Worm (Caenorhabditis elegans) whole organism, L3 larva: ENCODE data around the gene M199.8.

Source experiments
- ZK546.5 ChIP-seq: sonication (generic microtip); optimal IDR thresholded peaks from 2 replicates; lab custom pipeline; 2017; ENCODE audit warnings: missing biosample characterization, missing genetic modification characterization
- ama-1 ChIP-seq: fragments of 150-350 bp; optimal IDR thresholded peaks from 2 replicates; lab custom pipeline; 2018
- ceh-16 ChIP-seq: sonication (generic microtip); optimal IDR thresholded peaks from 2 replicates; lab custom pipeline; 2017; ENCODE audit warnings: missing biosample characterization, missing genetic modification characterization
- ceh-28 ChIP-seq: fragments of 150-350 bp; optimal IDR thresholded peaks from 2 replicates; lab custom pipeline; 2014; ENCODE audit warnings: missing biosample characterization, missing genetic modification reagents, missing genetic modification characterization
- ceh-82 ChIP-seq: fragments of 150-350 bp; optimal IDR thresholded peaks from 2 replicates; lab custom pipeline; 2014; ENCODE audit warnings: missing biosample characterization, missing genetic modification characterization
- ceh-9 ChIP-seq: sonication (generic microtip); optimal IDR thresholded peaks from 2 replicates; lab custom pipeline; 2018; ENCODE audit warnings: missing biosample characterization, missing genetic modification characterization
- daf-12 ChIP-seq: fragments of 150-350 bp; optimal IDR thresholded peaks from 2 replicates; lab custom pipeline; 2014; ENCODE audit warnings: missing biosample characterization, missing genetic modification reagents, missing genetic modification characterization
- egl-27 ChIP-seq: sonication (generic microtip); optimal IDR thresholded peaks from 4 replicates; lab custom pipeline; 2017; ENCODE audit warnings: missing biosample characterization, missing genetic modification reagents, missing genetic modification characterization
- egl-5 ChIP-seq: fragments of 150-350 bp; optimal IDR thresholded peaks from 2 replicates; lab custom pipeline; 2017; ENCODE audit warnings: missing biosample characterization, missing genetic modification reagents, missing genetic modification characterization, inconsistent platforms
- elt-1 ChIP-seq: fragments of 150-350 bp; optimal IDR thresholded peaks from 2 replicates; lab custom pipeline; 2014; ENCODE audit warnings: missing biosample characterization, missing genetic modification characterization
- elt-2 ChIP-seq: sonication (generic microtip); optimal IDR thresholded peaks from 2 replicates; lab custom pipeline; 2016; ENCODE audit warnings: missing genetic modification reagents, mild to moderate bottlenecking, missing genetic modification characterization, missing compliant biosample characterization
- elt-3 ChIP-seq, 3 experiments: fragments of 150-350 bp in 1 of 3; sonication (generic microtip) in 2 of 3; optimal IDR thresholded peaks; 2 replicates in 2 of 3; 4 replicates in 1 of 3; lab custom pipeline; 2014 to 2017; ENCODE audit warnings: missing biosample characterization in 3 of 3, missing genetic modification characterization in 3 of 3
- eor-1 ChIP-seq, 2 experiments: fragments of 150-350 bp; optimal IDR thresholded peaks; 2 replicates each; lab custom pipeline; 2014 to 2018; ENCODE audit warnings: missing biosample characterization in 2 of 2, missing genetic modification characterization in 2 of 2
- fkh-10 ChIP-seq: sonication (generic microtip); optimal IDR thresholded peaks from 2 replicates; lab custom pipeline; 2017; ENCODE audit warnings: missing biosample characterization, missing genetic modification reagents, missing genetic modification characterization
- fkh-2 ChIP-seq: fragments of 150-350 bp; optimal IDR thresholded peaks from 2 replicates; lab custom pipeline; 2014; ENCODE audit warnings: missing biosample characterization, missing genetic modification reagents, missing genetic modification characterization
- fos-1 ChIP-seq: fragments of 150-350 bp; optimal IDR thresholded peaks from 2 replicates; lab custom pipeline; 2014; ENCODE audit warnings: missing biosample characterization, missing genetic modification characterization
- hmg-11 ChIP-seq: sonication (generic microtip); optimal IDR thresholded peaks from 2 replicates; lab custom pipeline; 2016; ENCODE audit warnings: missing genetic modification characterization, missing compliant biosample characterization
- jun-1 ChIP-seq: fragments of 150-350 bp; optimal IDR thresholded peaks from 2 replicates; lab custom pipeline; 2014; ENCODE audit warnings: missing biosample characterization, missing genetic modification reagents, missing genetic modification characterization
- lin-15B ChIP-seq: fragments of 150-350 bp; optimal IDR thresholded peaks from 2 replicates; lab custom pipeline; 2014; ENCODE audit warnings: missing biosample characterization, missing genetic modification characterization
- lin-39 ChIP-seq: fragments of 150-350 bp; optimal IDR thresholded peaks from 2 replicates; lab custom pipeline; 2018; ENCODE audit warnings: missing biosample characterization, missing genetic modification reagents, missing genetic modification characterization
- mdl-1 ChIP-seq: fragments of 150-350 bp; optimal IDR thresholded peaks from 2 replicates; lab custom pipeline; 2014; ENCODE audit warnings: missing biosample characterization, missing genetic modification characterization
- mml-1 ChIP-seq: fragments of 150-350 bp; sonication (generic microtip); optimal IDR thresholded peaks from 3 replicates; lab custom pipeline; 2014; ENCODE audit warnings: missing biosample characterization, missing genetic modification characterization
- nfya-1 ChIP-seq: sonication (generic microtip); optimal IDR thresholded peaks from 2 replicates; lab custom pipeline; 2017; ENCODE audit warnings: missing genetic modification characterization, mild to moderate bottlenecking, missing compliant biosample characterization, antibody characterized with exemption, moderate library complexity; ENCODE audit not compliant: insufficient read depth
- nhr-11 ChIP-seq: fragments of 150-350 bp; optimal IDR thresholded peaks from 2 replicates; lab custom pipeline; 2014; ENCODE audit warnings: missing biosample characterization, missing genetic modification characterization
- nhr-12 ChIP-seq: fragments of 150-350 bp; optimal IDR thresholded peaks from 2 replicates; lab custom pipeline; 2014; ENCODE audit warnings: missing biosample characterization, missing genetic modification characterization
- nhr-23 ChIP-seq: fragments of 150-350 bp; optimal IDR thresholded peaks from 2 replicates; lab custom pipeline; 2014; ENCODE audit warnings: missing biosample characterization, missing genetic modification reagents, missing genetic modification characterization
- nhr-237 ChIP-seq: fragments of 150-350 bp; optimal IDR thresholded peaks from 2 replicates; lab custom pipeline; 2014; ENCODE audit warnings: missing biosample characterization, missing genetic modification characterization
- nhr-28 ChIP-seq: fragments of 150-350 bp; optimal IDR thresholded peaks from 2 replicates; lab custom pipeline; 2014; ENCODE audit warnings: missing biosample characterization, missing genetic modification characterization
- nhr-76 ChIP-seq: fragments of 150-350 bp; sonication (generic microtip); optimal IDR thresholded peaks from 5 replicates; lab custom pipeline; 2014; ENCODE audit warnings: missing biosample characterization, missing genetic modification characterization
- nhr-77 ChIP-seq: fragments of 150-350 bp; optimal IDR thresholded peaks from 2 replicates; lab custom pipeline; 2014; ENCODE audit warnings: missing biosample characterization, missing genetic modification characterization
- pha-4 ChIP-seq: fragments of 150-350 bp; optimal IDR thresholded peaks from 2 replicates; lab custom pipeline; 2014; ENCODE audit warnings: missing biosample characterization, missing genetic modification reagents, missing genetic modification characterization
- sea-2 ChIP-seq: fragments of 150-350 bp; sonication (generic microtip); optimal IDR thresholded peaks from 4 replicates; lab custom pipeline; 2014; ENCODE audit warnings: missing biosample characterization, missing genetic modification reagents, missing genetic modification characterization
- skn-1 ChIP-seq: fragments of 150-350 bp; optimal IDR thresholded peaks from 2 replicates; lab custom pipeline; 2014; ENCODE audit warnings: missing biosample characterization, missing genetic modification characterization
- snpc-4 ChIP-seq: fragments of 150-350 bp; optimal IDR thresholded peaks from 2 replicates; lab custom pipeline; 2014; ENCODE audit warnings: missing biosample characterization, missing genetic modification characterization
- tbx-2 ChIP-seq: sonication (generic microtip); optimal IDR thresholded peaks from 2 replicates; lab custom pipeline; 2016; ENCODE audit warnings: mild to moderate bottlenecking, missing genetic modification characterization, missing compliant biosample characterization
- unc-39 ChIP-seq: sonication (generic microtip); optimal IDR thresholded peaks from 4 replicates; lab custom pipeline; 2017; ENCODE audit warnings: missing biosample characterization, missing genetic modification characterization
- unc-62 ChIP-seq: fragments of 150-350 bp; sonication (generic microtip); optimal IDR thresholded peaks from 4 replicates; lab custom pipeline; 2014; ENCODE audit warnings: missing biosample characterization, missing genetic modification reagents, missing genetic modification characterization
- zag-1 ChIP-seq: fragments of 150-350 bp; optimal IDR thresholded peaks from 2 replicates; lab custom pipeline; 2014; ENCODE audit warnings: missing biosample characterization, missing genetic modification characterization
- ztf-4 ChIP-seq: fragments of 150-350 bp; optimal IDR thresholded peaks from 2 replicates; lab custom pipeline; 2014; ENCODE audit warnings: missing biosample characterization, missing genetic modification characterization

M199.8 gene

ce11 chrIV:15131697-15132096, 2.1 kb downstream of the M199.8 start, which contains the start of gene col-135:
Gene col-135, minus strand, starts transcription at chrIV:15131797.
- no peak for TF ChIP-seq ceh-28
- no peak for TF ChIP-seq elt-3 (tag; optimal IDR thresholded peaks at IDR 0.05; lab: Kevin White, UChicago)
- no peak for TF ChIP-seq unc-39 (tag; lab: Kevin White, UChicago)
- TF ChIP-seq pha-4 (tag; lab: Kevin White, UChicago) = no peak
- no peak for TF ChIP-seq sea-2
- TF ChIP-seq ceh-9 = no peak

- TF ChIP-seq hmg-11 (tag; lab: Kevin White, UChicago) (no peak), nfya-1 (no peak), elt-1 (no peak), nhr-77 (tag; lab: Kevin White, UChicago) (no peak), pha-4 (tag; lab: Kevin White, UChicago) (no peak), skn-1 (tag; lab: Kevin White, UChicago) (no peak), ama-1 (lab: Kevin White, UChicago) (no peak), daf-12 (tag; lab: Kevin White, UChicago) (no peak), nhr-12 (tag; lab: Kevin White, UChicago) (no peak), jun-1 (tag; lab: Kevin White, UChicago) (no peak), ZK546.5 (tag; lab: Kevin White, UChicago) (no peak), mml-1 (tag; lab: Kevin White, UChicago) (no peak), elt-3 (tag; optimal IDR thresholded peaks at IDR 0.05; lab: Kevin White, UChicago) (no peak), fkh-2 (tag; lab: Kevin White, UChicago) (no peak), fkh-10 (no peak), nhr-76 (no peak), lin-39 (no peak), unc-39 (tag; lab: Kevin White, UChicago) (no peak)
Observed at ce11 chrIV:15127731-15128130, 6.1 kb downstream of the M199.8 start, which contains the start of gene M199.9. Gene M199.9, minus strand, starts transcription at chrIV:15127831.

DNA sequence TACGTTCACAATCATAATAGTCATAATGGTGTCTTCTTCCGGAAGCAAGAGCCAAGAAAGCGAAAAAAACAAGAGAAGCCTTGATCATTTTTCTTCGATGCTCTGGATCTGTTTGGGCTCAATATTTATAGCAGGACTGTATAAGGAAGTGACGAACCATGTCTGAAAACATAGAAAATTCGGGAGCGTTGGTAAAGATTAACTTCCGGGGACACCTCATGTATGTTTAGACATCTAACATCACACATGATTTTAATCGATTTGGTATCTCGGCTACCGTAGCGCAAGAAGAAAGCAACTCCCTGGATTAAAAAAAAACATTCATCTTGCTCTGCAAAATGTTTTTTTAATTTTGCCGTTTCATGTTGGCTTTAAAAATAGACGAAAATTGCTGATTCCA, 7.8 kb downstream of the M199.8 start, which contains the start of gene clec-190:
clec-190 (minus strand) TSS at position 101 of the 400 bp plus-strand sequence.
- TF ChIP-seq nhr-28 (tag; lab: Kevin White, UChicago) (no peak), unc-39 (tag; lab: Kevin White, UChicago) (no peak), pha-4 (tag; lab: Kevin White, UChicago) (no peak), mml-1 (tag; lab: Kevin White, UChicago) (no peak), elt-1 (no peak), nhr-12 (tag; lab: Kevin White, UChicago) (no peak), hmg-11 (tag; lab: Kevin White, UChicago) (no peak), nhr-11 (tag; lab: Kevin White, UChicago) (no peak), tbx-2 (tag; lab: Kevin White, UChicago) (no peak), ceh-82 (no peak), snpc-4 (no peak), ama-1 (lab: Kevin White, UChicago) (no peak), nhr-23 (tag; lab: Kevin White, UChicago) (no peak), ceh-28 (no peak), jun-1 (tag; lab: Kevin White, UChicago) (no peak), ztf-4 (tag; lab: Kevin White, UChicago) (no peak)

DNA sequence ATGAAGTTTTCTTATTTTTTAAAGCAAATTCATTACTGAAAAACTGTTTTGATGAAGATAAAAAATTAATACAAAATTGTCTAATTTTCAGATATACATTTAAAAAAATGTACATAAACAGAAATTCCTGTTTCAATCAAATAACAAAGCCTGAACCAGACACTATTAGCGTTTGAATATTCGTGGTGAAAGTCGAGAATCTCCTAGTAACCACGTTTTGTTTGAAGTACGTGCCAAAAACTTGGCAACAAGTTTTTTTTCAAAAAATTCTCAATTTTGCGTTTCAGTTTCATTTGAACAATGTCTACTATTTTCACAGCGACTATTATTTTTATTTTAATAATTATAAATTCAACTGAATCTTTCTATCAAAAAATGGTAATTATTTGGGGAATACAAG, 10.9 kb downstream of the M199.8 start, which contains the start of gene M199.7:
M199.7 (plus strand) TSS at position 301 of the 400 bp plus-strand sequence.
- TF ChIP-seq jun-1 (tag; lab: Kevin White, UChicago) (no peak), daf-12 (tag; lab: Kevin White, UChicago) (no peak), mdl-1 (tag; lab: Kevin White, UChicago) (no peak), elt-1 (no peak), unc-62 (GFP tag; lab: Kevin White, UChicago) (no peak), fos-1 (tag; lab: Kevin White, UChicago) (no peak)

- TF ChIP-seq nhr-237 (tag; lab: Kevin White, UChicago) (no peak), nhr-11 (tag; lab: Kevin White, UChicago) (no peak), egl-5 (no peak), egl-27 (tag; lab: Kevin White, UChicago) (no peak), elt-2 (tag; lab: Kevin White, UChicago) (no peak), nhr-77 (tag; lab: Kevin White, UChicago) (no peak), ceh-16 (no peak), ceh-28 (no peak), zag-1 (tag; lab: Kevin White, UChicago) (no peak), sea-2 (no peak), eor-1 (tag; optimal IDR thresholded peaks at IDR 0.05; lab: Kevin White, UChicago) (no peak), lin-39 (no peak), fkh-10 (no peak), nhr-28 (tag; lab: Kevin White, UChicago) (no peak), daf-12 (tag; lab: Kevin White, UChicago) (no peak), ztf-4 (tag; lab: Kevin White, UChicago) (no peak), lin-15B (tag; lab: Kevin White, UChicago) (no peak)
Observed at ce11 chrIV:15120746-15121145, 13.1 kb downstream of the M199.8 start, which contains the start of gene clec-189. Gene clec-189, plus strand, starts transcription at chrIV:15120837.
